Worm (Caenorhabditis elegans): ENCODE data around the gene ctl-1.
"Not testable (repeated sequence)": the region's sequence is repeated elsewhere in the genome, so short reads cannot be mapped to it uniquely, and the experiment has no call there.

Gene ctl-1

ce11 chrII:14301927-14302326 lies 4.1 kb downstream of the ctl-1 start, which contains the start of gene ctl-2:
ctl-2 (minus strand) TSS chrII:14302027.
- TF ChIP-seq tra-1 (GFP tag; IDR thresholded peaks at IDR 0.05); egl-27 (tag; optimal IDR thresholded peaks at IDR 0.05); rbr-2 (tag; optimal IDR thresholded peaks at IDR 0.05): not testable (repeated sequence)

ce11 chrII:14299254-14299759 lies 6.8 kb downstream of the ctl-1 start:
- no peak for TF ChIP-seq Y105C5A.15 (GFP tag; IDR thresholded peaks at IDR 0.05)
- peak; percentile 55 for TF ChIP-seq nhr-102 (tag; optimal IDR thresholded peaks at IDR 0.05)
- no peak for TF ChIP-seq spr-1 (tag; optimal IDR thresholded peaks at IDR 0.05)
- TF ChIP-seq ceh-32 (tag; optimal IDR thresholded peaks at IDR 0.05; ENCODE audit: poor library complexity), result no peak
- peak; percentile 69 for TF ChIP-seq aha-1 (tag)
- TF ChIP-seq lin-39 (tag; optimal IDR thresholded peaks at IDR 0.05), result no peak
- TF ChIP-seq unc-62 (GFP tag; optimal IDR thresholded peaks at IDR 0.05 in 1 of 2), result no peak
- TF ChIP-seq unc-62 (tag; optimal IDR thresholded peaks at IDR 0.05), result no peak
- TF ChIP-seq mdt-29 (GFP tag; IDR thresholded peaks at IDR 0.05), result 0 out of 2 replicates have a peak, but pooled peaks have one; percentile 50
- no peak for TF ChIP-seq arid-1 (GFP tag; conservative IDR thresholded peaks at IDR 0.05)
- peak; percentile 10 for TF ChIP-seq mep-1 (tag; optimal IDR thresholded peaks at IDR 0.05)
- TF ChIP-seq lin-1 (GFP tag; IDR thresholded peaks at IDR 0.05), result no peak

- TF ChIP-seq F26F4.8 (GFP tag; conservative IDR thresholded peaks at IDR 0.05) (0 out of 2 replicates have a peak, but pooled peaks have one; percentile 28), ztf-7 (tag; optimal IDR thresholded peaks at IDR 0.05) (peak; percentile 58), aha-1 (tag) (peak; percentile 4)
Observed at ce11 chrII:14297050-14297449, 9.0 kb downstream of the ctl-1 start, which contains the start of gene Y54G11A.7. Y54G11A.7 (plus strand) TSS chrII:14297305.

ce11 chrII:14296320-14296719 lies 9.7 kb downstream of the ctl-1 start:
- TF ChIP-seq nhr-102 (tag; optimal IDR thresholded peaks at IDR 0.05) (peak; percentile 77), ZK337.2 (GFP tag; IDR thresholded peaks at IDR 0.05) (no peak), spr-3 (GFP tag; optimal IDR thresholded peaks at IDR 0.05) (no peak), nhr-48 (tag; optimal IDR thresholded peaks at IDR 0.05) (peak; percentile 50), lin-29 (GFP tag; IDR thresholded peaks at IDR 0.05) (no peak), ztf-7 (tag; optimal IDR thresholded peaks at IDR 0.05) (no peak), cey-2 (tag; optimal IDR thresholded peaks at IDR 0.05; ENCODE audit: borderline replicate concordance, insufficient read depth) (peak; percentile 27), vab-7 (GFP tag; IDR thresholded peaks at IDR 0.05) (no peak), nhr-77 (tag; optimal IDR thresholded peaks at IDR 0.05) (peak; percentile 82), daf-19 (GFP tag; conservative IDR thresholded peaks at IDR 0.05) (no peak), unc-130 (GFP tag; optimal IDR thresholded peaks at IDR 0.05) (no peak), nhr-11 (tag; optimal IDR thresholded peaks at IDR 0.05) (no peak), lir-3 (tag; optimal IDR thresholded peaks at IDR 0.05) (no peak), skn-1 (tag; optimal IDR thresholded peaks at IDR 0.05) (no peak), dmd-9 (GFP tag; IDR thresholded peaks at IDR 0.05) (no peak), mxl-2 (GFP tag; conservative IDR thresholded peaks at IDR 0.05) (no peak), F10B5.3 (tag; optimal IDR thresholded peaks at IDR 0.05) (no peak), ctbp-1 (GFP tag; IDR thresholded peaks at IDR 0.05) (no peak), ama-1 (optimal IDR thresholded peaks at IDR 0.05) (no peak), snpc-1.2 (GFP tag; IDR thresholded peaks at IDR 0.05) (no peak), duxl-1 (tag; optimal IDR thresholded peaks at IDR 0.05; ENCODE audit: poor library complexity) (no peak), lin-39 (tag; optimal IDR thresholded peaks at IDR 0.05) (no peak), pha-4 (GFP tag; IDR thresholded peaks at IDR 0.05) (no peak), pha-4 (tag; optimal IDR thresholded peaks at IDR 0.05) (peak; percentile 74), ces-1 (GFP tag; optimal IDR thresholded peaks at IDR 0.05) (no peak), rbr-2 (tag; optimal IDR thresholded peaks at IDR 0.05) (peak; percentile 9), F44E2.7 (GFP tag; IDR thresholded peaks at IDR 0.05) (no peak), dmd-8 (GFP tag; IDR thresholded peaks at IDR 0.05) (no peak), hmg-1.1 (GFP tag; IDR thresholded peaks at IDR 0.05) (0 out of 2 replicates have a peak, but pooled peaks have one; percentile 14), mdl-1 (tag; optimal IDR thresholded peaks at IDR 0.05) (peak; percentile 83 to 98), mep-1 (tag; optimal IDR thresholded peaks at IDR 0.05) (peak; percentile 51), ztf-11 (tag; optimal IDR thresholded peaks at IDR 0.05) (no peak), mdt-29 (GFP tag; IDR thresholded peaks at IDR 0.05) (no peak), zag-1 (tag; optimal IDR thresholded peaks at IDR 0.05) (no peak), mxl-3 (GFP tag; optimal IDR thresholded peaks at IDR 0.05) (peak; percentile 54)

Data from whole organism, L4 larva.